Worm (Caenorhabditis elegans): Measurements from ENCODE around the gene srh-167.

srh-167 gene

ce11 chrV:16370039-16370438 is 36.5 kb downstream of the srh-167 start (continued):
- TF ChIP-seq lin-40 (tag; optimal IDR thresholded peaks at IDR 0.05), result peak; percentile 72
- TF ChIP-seq bed-1 (GFP tag; IDR thresholded peaks at IDR 0.05), result 0 out of 2 replicates have a peak, but pooled peaks have one; percentile 54
- TF ChIP-seq ama-1 (optimal IDR thresholded peaks at IDR 0.05), result no peak
- TF ChIP-seq ama-1 (GFP tag; optimal IDR thresholded peaks at IDR 0.05), result peak; percentile 51 to 59
- no peak for TF ChIP-seq unc-62 (GFP tag; optimal IDR thresholded peaks at IDR 0.05)
- peak; percentile 76 for TF ChIP-seq ztf-18 (tag; optimal IDR thresholded peaks at IDR 0.05)
- peak; percentile 84 for TF ChIP-seq chd-7 (tag; optimal IDR thresholded peaks at IDR 0.05)
- peak; percentile 58 for TF ChIP-seq snpc-3.4 (tag; optimal IDR thresholded peaks at IDR 0.05)
- TF ChIP-seq hlh-12 (tag; optimal IDR thresholded peaks at IDR 0.05), result no peak
- peak; percentile 90 for TF ChIP-seq ceh-79 (tag; optimal IDR thresholded peaks at IDR 0.05)
- peak; percentile 68 for TF ChIP-seq atf-7 (tag; optimal IDR thresholded peaks at IDR 0.05)
- peak; percentile 88 for TF ChIP-seq fkh-3 (tag; optimal IDR thresholded peaks at IDR 0.05)
- TF ChIP-seq lag-1 (GFP tag; IDR thresholded peaks at IDR 0.05), result no peak

- TF ChIP-seq lag-1 (GFP tag; IDR thresholded peaks at IDR 0.05) (no peak), tlf-1 (GFP tag; optimal IDR thresholded peaks at IDR 0.05) (no peak)
These were observed 41.2 kb downstream of the srh-167 start, which contains the start of gene srv-34 for ce11 chrV:16374676-16375075. Gene srv-34, minus strand, starts transcription at chrV:16374776.

ce11 chrV:16376430-16376948 is 43.0 kb downstream of the srh-167 start:
- peak; percentile 86 for TF ChIP-seq zfh-2 (GFP tag; conservative IDR thresholded peaks at IDR 0.05)
- peak; percentile 93 for TF ChIP-seq egrh-3 (GFP tag; IDR thresholded peaks at IDR 0.05)
- TF ChIP-seq F57C9.4 (tag; optimal IDR thresholded peaks at IDR 0.05), result no peak
- TF ChIP-seq nfya-2 (GFP tag; IDR thresholded peaks at IDR 0.05), result no peak
- TF ChIP-seq bed-2 (GFP tag; IDR thresholded peaks at IDR 0.05), result no peak
- TF ChIP-seq die-1 (tag; optimal IDR thresholded peaks at IDR 0.05), result no peak

ce11 chrV:16377188-16377587 is 43.7 kb downstream of the srh-167 start:
- TF ChIP-seq tlf-1 (GFP tag; optimal IDR thresholded peaks at IDR 0.05) (no peak), ceh-100 (GFP tag; IDR thresholded peaks at IDR 0.05) (no peak), ZK185.1 (tag; optimal IDR thresholded peaks at IDR 0.05; ENCODE audit: poor library complexity, severe bottlenecking) (no peak), akir-1 (GFP tag; optimal IDR thresholded peaks at IDR 0.05) (no peak), fkh-3 (tag; optimal IDR thresholded peaks at IDR 0.05) (peak; percentile 5), athp-1 (tag; optimal IDR thresholded peaks at IDR 0.05) (no peak), ceh-58 (GFP tag; IDR thresholded peaks at IDR 0.05) (no peak), nhr-90 (tag; optimal IDR thresholded peaks at IDR 0.05) (no peak), zfh-2 (GFP tag; conservative IDR thresholded peaks at IDR 0.05) (peak; percentile 68), T07F8.4 (tag; optimal IDR thresholded peaks at IDR 0.05) (no peak), F23B12.7 (tag; optimal IDR thresholded peaks at IDR 0.05; ENCODE audit: insufficient read depth) (no peak), repo-1 (tag; optimal IDR thresholded peaks at IDR 0.05) (no peak), hsf-1 (GFP tag; IDR thresholded peaks at IDR 0.05) (no peak), egrh-3 (GFP tag; IDR thresholded peaks at IDR 0.05) (peak; percentile 64; the same call in 1 of the 2 replicates), Y67H2A.10 (GFP tag; conservative IDR thresholded peaks at IDR 0.05) (no peak), C17E4.6 (GFP tag; IDR thresholded peaks at IDR 0.05) (0 out of 2 replicates have a peak, but pooled peaks have one; percentile 46), zim-3 (tag; optimal IDR thresholded peaks at IDR 0.05) (no peak), attf-5 (GFP tag; optimal IDR thresholded peaks at IDR 0.05) (no peak)

All from whole organism, young adult.